Fruit fly (Drosophila melanogaster) whole organism, embryonic: ENCODE data around the gene CG34138.

Source experiments
- CG1233 ChIP-seq: fragments of 200-800 bp; sonication (Bioruptor generic); optimal IDR thresholded peaks from 4 replicates; lab custom pipeline; 2018; ENCODE audit warnings: missing biosample characterization, mild to moderate bottlenecking, missing genetic modification characterization
- CG12942 ChIP-seq: fragments of 200-800 bp; sonication (Bioruptor generic); optimal IDR thresholded peaks from 3 replicates; lab custom pipeline; 2016; ENCODE audit warnings: missing biosample characterization, missing genetic modification characterization
- CG6175 ChIP-seq: fragments of 200-800 bp; sonication (Bioruptor generic); IDR thresholded peaks from 3 replicates; pipeline ENCODE4 v1.3.6; 2022; ENCODE audit warnings: missing biosample characterization, missing genetic modification characterization
- CG6813 ChIP-seq: fragments of 200-800 bp; sonication (Bioruptor generic); optimal IDR thresholded peaks from 2 replicates; lab custom pipeline; 2017; ENCODE audit warnings: missing biosample characterization, missing genetic modification characterization, mild to moderate bottlenecking, moderate library complexity, missing genetic modification reagents
- CG9437 ChIP-seq: fragments of 200-800 bp; sonication (Bioruptor generic); optimal IDR thresholded peaks from 2 replicates; lab custom pipeline; 2018; ENCODE audit warnings: missing biosample characterization, mild to moderate bottlenecking, missing genetic modification characterization
- Hmr ChIP-seq: fragments of 200-800 bp; sonication (Bioruptor generic); optimal IDR thresholded peaks from 3 replicates; lab custom pipeline; 2017; ENCODE audit warnings: mild to moderate bottlenecking, missing biosample characterization, missing genetic modification reagents, missing genetic modification characterization
- Sry-β ChIP-seq: fragments of 200-800 bp; sonication (Bioruptor generic); optimal IDR thresholded peaks from 2 replicates; lab custom pipeline; 2018; ENCODE audit warnings: missing biosample characterization, mild to moderate bottlenecking, missing genetic modification characterization, moderate library complexity
- dm ChIP-seq: fragments of 200-800 bp; sonication (Bioruptor generic); optimal IDR thresholded peaks from 3 replicates; lab custom pipeline; 2016; ENCODE audit warnings: missing biosample characterization, missing genetic modification characterization
- emc ChIP-seq: fragments of 200-800 bp; sonication (Bioruptor generic); optimal IDR thresholded peaks from 2 replicates; lab custom pipeline; 2016; ENCODE audit warnings: missing biosample characterization, missing genetic modification characterization
- lola ChIP-seq, 3 experiments: fragments of >200 bp in 2 of 3; fragments of 200-800 bp in 1 of 3; sonication (Bioruptor generic) in 1 of 3; optimal IDR thresholded peaks; 2 replicates each; lab custom pipeline; 2017 to 2019; ENCODE audit warnings: missing biosample characterization in 3 of 3, missing genetic modification characterization in 3 of 3, mild to moderate bottlenecking in 1 of 3, moderate library complexity in 1 of 3
- sim ChIP-seq: fragments of 200-800 bp; sonication (Bioruptor generic); IDR thresholded peaks from 2 replicates; pipeline ENCODE4 v1.3.6; 2022; ENCODE audit warnings: missing biosample characterization, missing genetic modification characterization
- tin ChIP-seq: fragments of 200-800 bp; sonication (Bioruptor generic); optimal IDR thresholded peaks from 3 replicates; lab custom pipeline; 2016; ENCODE audit warnings: missing biosample characterization, missing genetic modification characterization

- TF ChIP-seq CG6175 (GFP tag; lab: Robert Waterston, UW) (no peak), Sry-β (GFP tag; lab: Kevin White, UChicago) (no peak), CG6813 (no peak), emc (no peak), dm (no peak), sim (GFP tag; lab: Robert Waterston, UW) (no peak), CG9437 (GFP tag; lab: Kevin White, UChicago) (peak; percentile 25), lola (GFP tag; optimal IDR thresholded peaks at IDR 0.05; lab: Kevin White, UChicago) (no peak), tin (no peak), CG1233 (no peak), CG12942 (no peak), Hmr (GFP tag; lab: Kevin White, UChicago) (peak; percentile 11)
These were observed 8.1 kb downstream of the CG34138 start for dm6 chr3R:19642893-19643270.
